Worm (Caenorhabditis elegans) whole organism, L2 larva: ENCODE results near the gene iglr-2.
A peak's percentile ranks its signal among the peaks of the same experiment; 100 is the strongest.

Experiments used
- C34F6.9 ChIP-seq: fragments of 150-350 bp; optimal IDR thresholded peaks from 2 replicates; lab custom pipeline; 2014; ENCODE audit warnings: missing biosample characterization, missing genetic modification characterization
- R02D3.7 ChIP-seq: fragments of 150-350 bp; optimal IDR thresholded peaks from 2 replicates; lab custom pipeline; 2014; ENCODE audit warnings: missing biosample characterization, missing genetic modification characterization
- Y55F3AM.14 ChIP-seq: fragments of 200-800 bp; sonication (Bioruptor generic); optimal IDR thresholded peaks from 2 replicates; lab custom pipeline; 2018; ENCODE audit warnings: mild to moderate bottlenecking, missing genetic modification characterization, missing compliant biosample characterization
- ZK546.5 ChIP-seq: sonication (generic microtip); optimal IDR thresholded peaks from 2 replicates; lab custom pipeline; 2017; ENCODE audit warnings: missing biosample characterization, missing genetic modification characterization
- alr-1 ChIP-seq: fragments of 150-350 bp; optimal IDR thresholded peaks from 2 replicates; lab custom pipeline; 2014; ENCODE audit warnings: missing biosample characterization, missing genetic modification characterization
- aly-2 ChIP-seq: fragments of 150-350 bp; optimal IDR thresholded peaks from 2 replicates; lab custom pipeline; 2014; ENCODE audit warnings: missing biosample characterization, missing genetic modification characterization
- ama-1 ChIP-seq: fragments of 150-350 bp; optimal IDR thresholded peaks from 2 replicates; lab custom pipeline; 2018; ENCODE audit warnings: inconsistent platforms
- blmp-1 ChIP-seq: sonication (generic microtip); optimal IDR thresholded peaks from 2 replicates; lab custom pipeline; 2017; ENCODE audit warnings: missing genetic modification characterization, mild to moderate bottlenecking, missing compliant biosample characterization, antibody characterized with exemption, moderate library complexity; ENCODE audit not compliant: insufficient read depth
- ceh-16 ChIP-seq: fragments of 150-350 bp; optimal IDR thresholded peaks from 2 replicates; lab custom pipeline; 2014; ENCODE audit warnings: missing biosample characterization, missing genetic modification characterization
- dmd-4 ChIP-seq: sonication (generic microtip); optimal IDR thresholded peaks from 2 replicates; lab custom pipeline; 2017; ENCODE audit warnings: missing biosample characterization, missing genetic modification characterization
- fos-1 ChIP-seq: fragments of 150-350 bp; optimal IDR thresholded peaks from 2 replicates; lab custom pipeline; 2014; ENCODE audit warnings: missing biosample characterization, missing genetic modification characterization
- gmeb-1 ChIP-seq: fragments of 150-350 bp; optimal IDR thresholded peaks from 2 replicates; lab custom pipeline; 2014; ENCODE audit warnings: missing biosample characterization, missing genetic modification characterization
- nhr-21 ChIP-seq: fragments of 150-350 bp; optimal IDR thresholded peaks from 2 replicates; lab custom pipeline; 2014; ENCODE audit warnings: missing biosample characterization, missing genetic modification characterization
- nhr-25 ChIP-seq: fragments of 150-350 bp; sonication (generic microtip); optimal IDR thresholded peaks from 3 replicates; lab custom pipeline; 2014; ENCODE audit warnings: missing biosample characterization, missing genetic modification characterization
- nhr-6 ChIP-seq: fragments of 150-350 bp; optimal IDR thresholded peaks from 2 replicates; lab custom pipeline; 2014; ENCODE audit warnings: missing biosample characterization, missing genetic modification characterization
- nhr-77 ChIP-seq: fragments of 150-350 bp; optimal IDR thresholded peaks from 2 replicates; lab custom pipeline; 2014; ENCODE audit warnings: missing biosample characterization, missing genetic modification characterization
- skn-1 ChIP-seq: sonication (generic microtip); optimal IDR thresholded peaks from 2 replicates; lab custom pipeline; 2017; ENCODE audit warnings: missing biosample characterization, missing genetic modification characterization
- unc-39 ChIP-seq: fragments of 150-350 bp; optimal IDR thresholded peaks from 2 replicates; lab custom pipeline; 2014; ENCODE audit warnings: missing biosample characterization, missing genetic modification characterization
- unc-55 ChIP-seq: fragments of 150-350 bp; sonication (generic microtip); optimal IDR thresholded peaks from 3 replicates; lab custom pipeline; 2014; ENCODE audit warnings: missing biosample characterization, missing genetic modification reagents, missing genetic modification characterization
- unc-62 ChIP-seq: fragments of 150-350 bp; optimal IDR thresholded peaks from 2 replicates; lab custom pipeline; 2014; ENCODE audit warnings: missing biosample characterization, missing genetic modification reagents, missing genetic modification characterization
- ztf-11 ChIP-seq: sonication (generic microtip); optimal IDR thresholded peaks from 2 replicates; lab custom pipeline; 2017; ENCODE audit warnings: missing biosample characterization, missing genetic modification characterization
- ztf-4 ChIP-seq: fragments of 150-350 bp; optimal IDR thresholded peaks from 2 replicates; lab custom pipeline; 2014; ENCODE audit warnings: missing biosample characterization, missing genetic modification characterization

iglr-2 gene

ce11 chrIII:8286824-8287223 lies 44.3 kb downstream of the iglr-2 start:
- no peak for TF ChIP-seq ztf-11 (tag; lab: Kevin White, UChicago)
- TF ChIP-seq ceh-16 (tag; lab: Kevin White, UChicago) = no peak
- TF ChIP-seq ama-1 (lab: Kevin White, UChicago) = no peak
- no peak for TF ChIP-seq skn-1 (tag; lab: Kevin White, UChicago)
- no peak for TF ChIP-seq nhr-77 (tag; lab: Kevin White, UChicago)

ce11 chrIII:8286003-8286402 lies 45.1 kb downstream of the iglr-2 start:
- TF ChIP-seq fos-1 (tag; lab: Kevin White, UChicago) (no peak), blmp-1 (tag; lab: Kevin White, UChicago) (no peak), unc-62 (GFP tag; lab: Kevin White, UChicago) (no peak), unc-55 (peak; percentile 42)

ce11 chrIII:8283525-8283924 lies 47.6 kb downstream of the iglr-2 start:
- TF ChIP-seq aly-2 (tag; lab: Kevin White, UChicago) (no peak), nhr-21 (tag; lab: Kevin White, UChicago) (no peak)
- TF ChIP-seq, all 48 proteins: peak for 0

- peak; percentile 33 for TF ChIP-seq unc-55
- TF ChIP-seq unc-62 (GFP tag; lab: Kevin White, UChicago) = no peak
These were observed 49.8 kb downstream of the iglr-2 start for ce11 chrIII:8281310-8281709.

- peak; percentile 1 for TF ChIP-seq C34F6.9 (tag; lab: Kevin White, UChicago)
- TF ChIP-seq ama-1 (lab: Kevin White, UChicago) = no peak
These were observed 50.8 kb downstream of the iglr-2 start for ce11 chrIII:8280352-8280751.

ce11 chrIII:8279567-8279966 lies 51.5 kb downstream of the iglr-2 start:
- TF ChIP-seq R02D3.7 = no peak
- no peak for TF ChIP-seq nhr-6 (tag; lab: Kevin White, UChicago)
- no peak for TF ChIP-seq aly-2 (tag; lab: Kevin White, UChicago)
- no peak for TF ChIP-seq unc-55
- no peak for TF ChIP-seq gmeb-1 (tag; lab: Kevin White, UChicago)

- no peak for TF ChIP-seq alr-1 (tag; lab: Kevin White, UChicago)
- no peak for TF ChIP-seq dmd-4 (tag; lab: Kevin White, UChicago)
- no peak for TF ChIP-seq ztf-4
- TF ChIP-seq unc-39 (tag; lab: Kevin White, UChicago) = no peak
- no peak for TF ChIP-seq nhr-25 (tag; lab: Kevin White, UChicago)
- TF ChIP-seq R02D3.7 = no peak
- TF ChIP-seq Y55F3AM.14 (GFP tag; lab: Kevin White, UChicago) = no peak
- TF ChIP-seq skn-1 (tag; lab: Kevin White, UChicago) = no peak
- TF ChIP-seq ZK546.5 (tag; lab: Kevin White, UChicago) = no peak
These were observed 52.3 kb downstream of the iglr-2 start, which contains the start of gene mig-10 for ce11 chrIII:8278801-8279200. mig-10 (plus strand) TSS chrIII:8279101.
